Worm (Caenorhabditis elegans) whole organism, late embryonic: ENCODE measurements around the gene rbg-1.

Source experiments
- ama-1 ChIP-seq: fragments of 150-350 bp; optimal IDR thresholded peaks from 2 replicates; lab custom pipeline; 2014
- ceh-45 ChIP-seq: fragments of 200-800 bp; sonication (Bioruptor generic); IDR thresholded peaks from 2 replicates; pipeline ENCODE4 v1.3.6; 2022; ENCODE audit warnings: missing genetic modification reagents, missing genetic modification characterization, missing compliant biosample characterization
- npax-4 ChIP-seq: sonication (generic microtip); optimal IDR thresholded peaks from 2 replicates; lab custom pipeline; 2016; ENCODE audit warnings: missing genetic modification characterization, missing compliant biosample characterization
- sox-2 ChIP-seq: fragments of 200-800 bp; sonication (Bioruptor generic); IDR thresholded peaks from 2 replicates; pipeline ENCODE4 v1.3.6; 2022; ENCODE audit warnings: missing genetic modification reagents, missing genetic modification characterization, missing compliant biosample characterization

ce11 chrX:14982525-14982924, 808 bp upstream of the rbg-1 start, which contains the start of gene plp-2:
- TF ChIP-seq ceh-45 (GFP tag; lab: Robert Waterston, UW) (no peak), sox-2 (GFP tag; lab: Robert Waterston, UW) (no peak), ama-1 (lab: Kevin White, UChicago) (no peak), npax-4 (tag; lab: Kevin White, UChicago) (no peak)
